Worm (Caenorhabditis elegans) whole organism, late embryonic: ENCODE data around the gene pgph-1.

Experiments
- tbx-2 ChIP-seq: sonication (generic microtip); optimal IDR thresholded peaks from 2 replicates; lab custom pipeline; 2016; ENCODE audit warnings: missing genetic modification characterization, missing compliant biosample characterization
- unc-3 ChIP-seq, 2 experiments: fragments of 200-800 bp in 1 of 2; sonication (Bioruptor generic) in 1 of 2; sonication (generic microtip) in 1 of 2; conservative IDR thresholded peaks in 1 of 2; optimal IDR thresholded peaks in 1 of 2; 2 replicates each; pipeline versions ENCODE4 v1.3.6 to Lab custom; 2016 to 2022; ENCODE audit warnings: missing compliant biosample characterization in 2 of 2, missing genetic modification characterization in 2 of 2, missing genetic modification reagents in 1 of 2

DNA sequence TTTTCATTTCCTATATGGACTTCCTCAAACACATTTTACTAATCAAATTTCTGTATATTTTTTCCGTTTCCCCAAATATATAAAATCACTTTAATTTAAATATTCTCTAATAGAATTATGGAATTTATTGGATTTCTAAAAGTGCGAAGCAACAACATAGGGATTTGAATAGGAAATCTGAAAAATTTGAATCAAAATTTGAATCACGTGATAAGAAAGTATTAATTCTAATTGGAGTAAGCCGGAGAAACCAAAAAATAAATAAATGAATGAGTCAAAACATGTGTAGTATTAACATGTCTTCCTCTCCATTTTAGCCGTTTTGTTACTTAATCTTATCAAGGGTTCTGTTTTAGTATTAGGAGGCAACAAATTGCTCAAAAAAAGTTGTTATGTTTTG is 12.1 kb downstream of the pgph-1 start:
- TF ChIP-seq tbx-2, result no peak
- no peak for TF ChIP-seq unc-3 (GFP tag; conservative IDR thresholded peaks at IDR 0.05; lab: Robert Waterston, UW)
- TF ChIP-seq unc-3 (tag; optimal IDR thresholded peaks at IDR 0.05; lab: Kevin White, UChicago), result no peak
